Fruit fly (Drosophila melanogaster) whole organism, wandering third instar larva: Measurements from ENCODE around the gene CG46316.

Source experiments
- Abd-B ChIP-seq: fragments of >200 bp; optimal IDR thresholded peaks from 2 replicates; lab custom pipeline; 2017; ENCODE audit warnings: missing biosample characterization, missing genetic modification characterization
- CG32264 ChIP-seq: fragments of 200-800 bp; sonication (Bioruptor generic); optimal IDR thresholded peaks from 2 replicates; lab custom pipeline; 2016; ENCODE audit warnings: missing biosample characterization, missing genetic modification characterization
- CrebA ChIP-seq: fragments of 200-800 bp; sonication (Bioruptor generic); optimal IDR thresholded peaks from 2 replicates; lab custom pipeline; 2016; ENCODE audit warnings: missing biosample characterization, mild to moderate bottlenecking, missing genetic modification characterization, borderline replicate concordance
- Dfd ChIP-seq: fragments of >200 bp; optimal IDR thresholded peaks from 2 replicates; lab custom pipeline; 2017; ENCODE audit warnings: missing biosample characterization, missing genetic modification characterization
- Dif ChIP-seq: fragments of 200-275, 200-300 bp; sonication (Bioruptor generic); optimal IDR thresholded peaks from 2 replicates; lab custom pipeline; 2018; ENCODE audit warnings: missing biosample characterization, missing genetic modification characterization; ENCODE audit not compliant: partially characterized antibody
- GATAd ChIP-seq: sonication (Bioruptor generic); optimal IDR thresholded peaks from 2 replicates; lab custom pipeline; 2016; ENCODE audit warnings: missing biosample characterization, missing genetic modification characterization
- HLH106 ChIP-seq: fragments of 200-800 bp; optimal IDR thresholded peaks from 3 replicates; lab custom pipeline; 2019; ENCODE audit warnings: missing biosample characterization, mild to moderate bottlenecking, missing genetic modification characterization, moderate library complexity
- Hnf4 ChIP-seq: fragments of 200-800 bp; sonication (Bioruptor generic); optimal IDR thresholded peaks from 2 replicates; lab custom pipeline; 2016; ENCODE audit warnings: missing biosample characterization, mild to moderate bottlenecking, missing genetic modification characterization
- Hr83 ChIP-seq: fragments of 200-300 bp; sonication (Bioruptor generic); optimal IDR thresholded peaks from 2 replicates; lab custom pipeline; 2016; ENCODE audit warnings: missing biosample characterization, mild to moderate bottlenecking, missing genetic modification characterization, moderate library complexity; ENCODE audit not compliant: poor library complexity, severe bottlenecking
- Jra ChIP-seq: sonication (Bioruptor generic); optimal IDR thresholded peaks from 2 replicates; lab custom pipeline; 2016; ENCODE audit warnings: missing biosample characterization, missing genetic modification characterization
- Mio ChIP-seq: sonication (Bioruptor generic); optimal IDR thresholded peaks from 2 replicates; lab custom pipeline; 2016; ENCODE audit warnings: missing biosample characterization, missing genetic modification characterization
- Myc ChIP-seq: fragments of >200 bp; optimal IDR thresholded peaks from 2 replicates; lab custom pipeline; 2017
- Rel ChIP-seq, 2 experiments: fragments of 200-800 bp; sonication (Bioruptor generic) in 1 of 2; optimal IDR thresholded peaks; 2 replicates in 1 of 2; 3 replicates in 1 of 2; lab custom pipeline; 2016 to 2019; ENCODE audit warnings: mild to moderate bottlenecking in 2 of 2, missing biosample characterization in 2 of 2, missing genetic modification characterization in 2 of 2, moderate library complexity in 1 of 2
- Vsx2 ChIP-seq: fragments of 200-300, 225-300 bp; sonication (Bioruptor generic); optimal IDR thresholded peaks from 2 replicates; lab custom pipeline; 2018; ENCODE audit warnings: missing biosample characterization, missing genetic modification characterization; ENCODE audit not compliant: partially characterized antibody
- br ChIP-seq: fragments of 200-800 bp; sonication (Bioruptor generic); optimal IDR thresholded peaks from 2 replicates; lab custom pipeline; 2016; ENCODE audit warnings: missing biosample characterization, missing genetic modification characterization
- dl ChIP-seq, 2 experiments: fragments of 175-275, 200-275 bp in 1 of 2; fragments of 200-275 bp in 1 of 2; sonication (Bioruptor generic); optimal IDR thresholded peaks; lab custom pipeline; 2018; ENCODE audit warnings: mild to moderate bottlenecking in 2 of 2, missing biosample characterization in 2 of 2, missing genetic modification characterization in 2 of 2, moderate library complexity in 2 of 2; ENCODE audit not compliant: partially characterized antibody in 2 of 2, insufficient read depth in 1 of 2
- dmrt93B ChIP-seq: fragments of 200-800 bp; sonication (Bioruptor generic); optimal IDR thresholded peaks from 2 replicates; lab custom pipeline; 2018; ENCODE audit warnings: missing biosample characterization, mild to moderate bottlenecking, missing genetic modification characterization
- ey ChIP-seq: fragments of 200-800 bp; sonication (Bioruptor generic); optimal IDR thresholded peaks from 2 replicates; lab custom pipeline; 2016; ENCODE audit warnings: missing biosample characterization, missing genetic modification characterization
- foxo ChIP-seq, 2 experiments: fragments of 200-800 bp; sonication (Bioruptor generic); optimal IDR thresholded peaks; 2 replicates in 1 of 2; 3 replicates in 1 of 2; lab custom pipeline; 2016 to 2017; ENCODE audit warnings: missing biosample characterization in 2 of 2, missing genetic modification characterization in 2 of 2
- fru ChIP-seq: fragments of 200-800 bp; sonication (Bioruptor generic); optimal IDR thresholded peaks from 3 replicates; lab custom pipeline; 2016; ENCODE audit warnings: missing biosample characterization, mild to moderate bottlenecking, missing genetic modification characterization
- jim ChIP-seq: fragments of 175-275, 200-325 bp; sonication (Bioruptor generic); optimal IDR thresholded peaks from 2 replicates; lab custom pipeline; 2016; ENCODE audit warnings: missing biosample characterization, mild to moderate bottlenecking, missing genetic modification characterization
- lola ChIP-seq: fragments of >200 bp; optimal IDR thresholded peaks from 2 replicates; lab custom pipeline; 2017; ENCODE audit warnings: missing biosample characterization, missing genetic modification characterization
- pan ChIP-seq: fragments of >200 bp; optimal IDR thresholded peaks from 2 replicates; lab custom pipeline; 2017
- rgr ChIP-seq: fragments of 200-800 bp; sonication (Bioruptor generic); optimal IDR thresholded peaks from 3 replicates; lab custom pipeline; 2016; ENCODE audit warnings: missing biosample characterization, mild to moderate bottlenecking, missing genetic modification characterization
- sage ChIP-seq: fragments of 200-800 bp; sonication (Bioruptor generic); optimal IDR thresholded peaks from 2 replicates; lab custom pipeline; 2016; ENCODE audit warnings: missing biosample characterization, mild to moderate bottlenecking, missing genetic modification characterization
- sv ChIP-seq: fragments of 200-800 bp; sonication (Bioruptor generic); optimal IDR thresholded peaks from 3 replicates; lab custom pipeline; 2016; ENCODE audit warnings: missing biosample characterization, missing genetic modification characterization
- tai ChIP-seq: sonication (Bioruptor generic); optimal IDR thresholded peaks from 2 replicates; lab custom pipeline; 2016; ENCODE audit warnings: missing biosample characterization, missing genetic modification characterization
- usp ChIP-seq: fragments of >200 bp; optimal IDR thresholded peaks from 2 replicates; lab custom pipeline; 2017; ENCODE audit warnings: missing biosample characterization, missing genetic modification characterization
- woc ChIP-seq: sonication (Bioruptor generic); optimal IDR thresholded peaks from 2 replicates; lab custom pipeline; 2016; ENCODE audit warnings: missing biosample characterization, mild to moderate bottlenecking, missing genetic modification characterization

The CG46316 gene

dm6 chr3R:24717289-24717688 lies 4.7 kb downstream of the CG46316 start, which contains the start of gene Polr2L:
Gene Polr2L (plus strand): TSS chr3R:24717511.
- TF ChIP-seq br (GFP tag; lab: Kevin White, UChicago) (no peak), fru (no peak), ey (GFP tag; lab: Kevin White, UChicago) (no peak), Jra (GFP tag; lab: Kevin White, UChicago) (no peak), Mio (no peak), sage (no peak), Myc (no peak), woc (GFP tag; lab: Kevin White, UChicago) (no peak), Hnf4 (GFP tag; lab: Kevin White, UChicago) (no peak), dl (GFP tag; optimal IDR thresholded peaks at IDR 0.05; lab: Kevin White, UChicago; ENCODE audit: insufficient read depth in 1 of 2, partially characterized antibody in 2 of 2) (no peak), HLH106 (no peak), jim (no peak), Hr83 (GFP tag; lab: Kevin White, UChicago) (no peak), CrebA (GFP tag; lab: Kevin White, UChicago) (no peak), tai (GFP tag; lab: Kevin White, UChicago) (no peak), sv (GFP tag; lab: Kevin White, UChicago) (no peak), pan (lab: Kevin White, UChicago) (no peak), GATAd (GFP tag; lab: Kevin White, UChicago) (no peak), Abd-B (GFP tag; lab: Kevin White, UChicago) (no peak), lola (GFP tag; lab: Kevin White, UChicago) (no peak)

- TF ChIP-seq rgr (peak; percentile 27), Hnf4 (GFP tag; lab: Kevin White, UChicago) (peak; percentile 39), pan (lab: Kevin White, UChicago) (no peak), Hr83 (GFP tag; lab: Kevin White, UChicago) (no peak), Dfd (GFP tag; lab: Kevin White, UChicago) (no peak), Dif (peak; percentile 53), usp (GFP tag; lab: Kevin White, UChicago) (no peak), woc (GFP tag; lab: Kevin White, UChicago) (no peak), Mio (no peak), Vsx2 (peak; percentile 38), Rel (GFP tag; optimal IDR thresholded peaks at IDR 0.05; lab: Kevin White, UChicago) (no peak), Rel (tag; optimal IDR thresholded peaks at IDR 0.05; lab: Kevin White, UChicago) (peak; percentile 13), dmrt93B (GFP tag; lab: Kevin White, UChicago) (no peak)
Observed at dm6 chr3R:24719314-24720290, 7.0 kb downstream of the CG46316 start, which contains the start of the genes CG13630 and tok. Gene CG13630 (minus strand): TSS chr3R:24719364. Gene tok (plus strand): TSS chr3R:24719697.

DNA sequence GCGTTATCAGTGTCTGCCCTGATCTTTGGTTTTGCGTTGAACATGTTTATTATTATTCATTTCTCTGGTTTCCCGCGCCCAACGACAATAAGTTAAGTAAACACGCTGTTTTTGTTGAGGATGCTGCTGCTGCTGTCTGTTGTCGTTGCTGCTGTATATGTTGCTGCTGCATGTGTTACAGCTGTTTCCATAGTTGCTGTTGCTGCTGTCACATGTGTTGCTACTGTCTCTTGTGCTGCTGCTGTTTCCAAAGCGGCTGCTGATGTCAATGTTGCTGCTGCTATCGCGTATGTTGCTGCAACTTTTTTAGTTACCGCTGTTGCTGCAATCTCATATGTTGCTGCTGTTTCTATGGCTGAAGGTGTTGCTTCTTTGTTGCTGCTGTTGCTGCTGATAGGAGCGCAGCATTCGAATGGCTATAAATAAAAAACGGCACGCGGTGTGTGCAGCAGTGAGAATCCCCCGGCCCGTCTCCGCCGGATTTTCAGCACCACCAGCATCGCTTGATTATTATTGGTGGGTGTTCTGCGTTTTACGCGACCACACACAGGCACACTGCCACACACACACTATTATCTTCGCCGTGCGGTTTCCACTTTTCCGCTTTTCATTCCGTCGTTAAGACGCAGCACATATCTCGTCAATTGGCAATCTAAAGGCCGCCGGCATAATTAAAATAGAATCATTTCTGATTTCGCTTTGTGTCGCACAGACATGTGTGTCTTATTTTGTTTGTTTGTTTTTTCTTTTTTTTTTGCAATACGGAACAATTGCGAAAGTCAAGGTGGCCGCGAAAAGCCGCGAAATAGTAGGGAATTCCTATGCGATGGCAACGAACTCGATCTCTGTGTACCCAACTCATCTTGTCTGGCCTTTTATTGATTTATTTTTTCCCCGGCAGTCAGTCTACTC lies 8.1 kb downstream of the CG46316 start:
- TF ChIP-seq tai (GFP tag; lab: Kevin White, UChicago) (no peak), Myc (no peak), Dfd (GFP tag; lab: Kevin White, UChicago) (peak; percentile 72), br (GFP tag; lab: Kevin White, UChicago) (no peak)
- TF ChIP-seq, all 38 proteins: peak for 1

- no peak for TF ChIP-seq foxo (GFP tag; optimal IDR thresholded peaks at IDR 0.05; lab: Kevin White, UChicago)
- TF ChIP-seq CG32264 (GFP tag; lab: Kevin White, UChicago) = no peak
- no peak for TF ChIP-seq lola (GFP tag; lab: Kevin White, UChicago)
- TF ChIP-seq Abd-B (GFP tag; lab: Kevin White, UChicago) = no peak
- TF ChIP-seq Myc = no peak
- no peak for TF ChIP-seq br (GFP tag; lab: Kevin White, UChicago)
- TF ChIP-seq, all 38 proteins: peak for 0
Observed at dm6 chr3R:24726347-24726891, 13.8 kb downstream of the CG46316 start.
